Worm (Caenorhabditis elegans): ENCODE results near the gene srx-110.

DNA sequence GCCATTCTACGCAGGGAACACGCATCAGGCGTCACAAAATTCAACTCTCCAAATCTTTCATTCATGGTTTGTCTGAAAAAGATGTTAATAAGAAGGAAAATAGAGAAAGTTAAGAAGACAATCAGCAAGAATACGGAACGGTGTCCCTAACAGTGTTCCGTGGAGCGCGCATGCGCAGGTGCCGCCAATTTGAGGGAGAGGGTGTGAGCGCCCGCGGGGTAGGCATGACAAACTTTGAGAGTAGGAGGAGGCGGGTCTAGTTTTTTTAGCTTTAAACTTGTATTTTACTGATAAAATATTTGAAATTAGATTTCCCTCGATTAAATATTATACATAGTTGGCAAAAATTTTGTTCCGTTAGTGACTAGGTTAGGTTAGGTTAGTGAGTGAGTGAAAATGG lies 29.0 kb upstream of the srx-110 start:
- TF ChIP-seq jun-1 (tag; optimal IDR thresholded peaks at IDR 0.05) = no peak
- TF ChIP-seq elt-3 (tag; optimal IDR thresholded peaks at IDR 0.05) = no peak
- no peak for TF ChIP-seq nhr-12 (tag; optimal IDR thresholded peaks at IDR 0.05)
- no peak for TF ChIP-seq mdl-1 (tag; optimal IDR thresholded peaks at IDR 0.05)
- TF ChIP-seq nhr-11 (tag; optimal IDR thresholded peaks at IDR 0.05) = no peak
- no peak for TF ChIP-seq pqm-1 (tag; optimal IDR thresholded peaks at IDR 0.05)
- no peak for TF ChIP-seq ztf-4 (tag; optimal IDR thresholded peaks at IDR 0.05)
- no peak for TF ChIP-seq ama-1 (optimal IDR thresholded peaks at IDR 0.05)
- no peak for TF ChIP-seq R02D3.7 (tag; optimal IDR thresholded peaks at IDR 0.05)
- no peak for TF ChIP-seq ceh-16 (tag; optimal IDR thresholded peaks at IDR 0.05)
